Fruit fly (Drosophila melanogaster): Measurements from ENCODE around the gene CG44194.

Gene CG44194

DNA sequence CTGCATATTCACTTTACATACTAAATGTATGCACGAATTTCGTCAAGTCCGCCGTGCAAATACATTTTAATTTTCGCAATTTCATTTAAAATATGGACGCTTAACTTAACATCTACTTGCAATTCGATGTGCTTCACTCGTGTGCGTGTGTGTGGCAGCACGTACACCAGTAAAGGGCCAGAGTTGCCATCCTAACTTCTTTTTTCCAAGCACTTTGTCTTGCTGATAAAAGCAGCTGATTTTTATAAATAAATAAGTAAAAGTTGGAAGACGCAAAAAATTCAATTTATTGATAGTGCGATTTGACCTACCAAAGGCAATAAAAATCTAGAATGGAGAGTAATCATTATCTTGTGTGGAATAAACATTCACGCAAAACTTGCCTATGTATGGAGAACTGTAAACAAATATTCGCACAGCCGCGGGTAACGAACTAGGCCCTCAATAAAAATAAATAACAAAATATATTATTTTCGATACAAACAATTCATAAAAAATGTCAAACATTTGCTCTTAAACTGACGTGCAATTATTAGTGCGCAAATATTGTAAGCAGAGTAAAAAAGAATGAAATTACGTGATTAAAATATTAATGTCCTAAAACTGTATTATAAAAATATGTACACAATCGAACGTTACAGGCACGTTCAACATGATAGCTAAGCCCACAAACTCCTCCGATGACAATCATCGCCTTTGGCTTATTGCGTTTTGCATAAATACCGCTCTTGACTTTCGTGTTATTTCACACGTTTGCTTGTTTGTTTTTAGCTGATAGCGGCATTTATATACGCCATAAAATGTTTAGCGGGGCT lies 15.2 kb downstream of the CG44194 start (continued):
- TF ChIP-seq CG17612 (GFP tag; IDR thresholded peaks at IDR 0.05) (0 out of 2 replicates have a peak, but pooled peaks have one; percentile 26), CG17361 (GFP tag; IDR thresholded peaks at IDR 0.05) (peak; percentile 62; the same call in 2 of the 3 replicates), CG10366 (GFP tag; IDR thresholded peaks at IDR 0.05) (peak; percentile 67), Lhr (GFP tag; optimal IDR thresholded peaks at IDR 0.05) (peak; percentile 37), gce (GFP tag; IDR thresholded peaks at IDR 0.05) (no peak; the same call in 2 of the 3 replicates), CG8478 (optimal IDR thresholded peaks at IDR 0.05) (peak; percentile 90), Sox102F (GFP tag; optimal IDR thresholded peaks at IDR 0.05) (peak; percentile 75), shn (GFP tag; optimal IDR thresholded peaks at IDR 0.05) (no peak), CG3838 (GFP tag; optimal IDR thresholded peaks at IDR 0.05) (no peak), grau (tag; optimal IDR thresholded peaks at IDR 0.05) (peak; percentile 81), Nf-YC (tag; optimal IDR thresholded peaks at IDR 0.05) (peak; percentile 55), CG15601 (tag; optimal IDR thresholded peaks at IDR 0.05) (peak; percentile 20), Xrp1 (GFP tag; IDR thresholded peaks at IDR 0.05) (peak; percentile 58; the same call in 1 of the 2 replicates), CrebB (tag; optimal IDR thresholded peaks at IDR 0.05) (peak; percentile 39), CG2712 (tag; optimal IDR thresholded peaks at IDR 0.05) (peak; percentile 63), ato (GFP tag; IDR thresholded peaks at IDR 0.05; ENCODE audit: partially characterized antibody) (no peak), Hr3 (GFP tag; optimal IDR thresholded peaks at IDR 0.05) (peak; percentile 3), Hmx (GFP tag; optimal IDR thresholded peaks at IDR 0.05) (peak; percentile 63), Side (GFP tag; optimal IDR thresholded peaks at IDR 0.05) (no peak), tio (GFP tag; optimal IDR thresholded peaks at IDR 0.05) (peak; percentile 74), Usf (GFP tag; optimal IDR thresholded peaks at IDR 0.05) (peak; percentile 60), CG11504 (tag; optimal IDR thresholded peaks at IDR 0.05) (peak; percentile 78), cwo (GFP tag; optimal IDR thresholded peaks at IDR 0.05) (peak; percentile 71), hkb (optimal IDR thresholded peaks at IDR 0.05) (no peak), hkb (GFP tag; IDR thresholded peaks at IDR 0.05) (peak; percentile 82; the same call in 1 of the 2 replicates), CG11085 (GFP tag; IDR thresholded peaks at IDR 0.05) (no peak), CG4707 (GFP tag; optimal IDR thresholded peaks at IDR 0.05) (peak; percentile 13), dan (GFP tag; IDR thresholded peaks at IDR 0.05) (no peak), nerfin-1 (tag; optimal IDR thresholded peaks at IDR 0.05) (peak; percentile 52), CG6654 (GFP tag; optimal IDR thresholded peaks at IDR 0.05) (peak; percentile 5), Camta (GFP tag; optimal IDR thresholded peaks at IDR 0.05) (peak; percentile 35), CG12769 (tag; optimal IDR thresholded peaks at IDR 0.05) (peak; percentile 27), CG6854 (GFP tag; optimal IDR thresholded peaks at IDR 0.05) (peak; percentile 67), CG11560 (tag; IDR thresholded peaks at IDR 0.05) (0 out of 3 replicates have a peak, but pooled peaks have one; percentile 33), CG9932 (GFP tag; IDR thresholded peaks at IDR 0.05) (peak; percentile 81), fd96Cb (tag; optimal IDR thresholded peaks at IDR 0.05) (peak; percentile 60), stwl (tag; optimal IDR thresholded peaks at IDR 0.05) (peak; percentile 44), CG8765 (GFP tag; IDR thresholded peaks at IDR 0.05) (no peak), rib (GFP tag; IDR thresholded peaks at IDR 0.05) (peak; percentile 43; the same call in 1 of the 2 replicates), CG18262 (tag; optimal IDR thresholded peaks at IDR 0.05) (peak; percentile 52), jigr1 (GFP tag; IDR thresholded peaks at IDR 0.05) (no peak), ham (GFP tag; IDR thresholded peaks at IDR 0.05) (no peak), Oaz (GFP tag; IDR thresholded peaks at IDR 0.05) (peak; percentile 50), H15 (GFP tag; IDR thresholded peaks at IDR 0.05) (0 out of 3 replicates have a peak, but pooled peaks have one; percentile 30), Dad (GFP tag; optimal IDR thresholded peaks at IDR 0.05) (no peak), Aef1 (GFP tag; IDR thresholded peaks at IDR 0.05) (peak; percentile 71), CG7556 (GFP tag; optimal IDR thresholded peaks at IDR 0.05) (peak; percentile 75), klu (GFP tag; IDR thresholded peaks at IDR 0.05) (peak; percentile 43; the same call in 1 of the 2 replicates), CG3407 (GFP tag; optimal IDR thresholded peaks at IDR 0.05) (no peak), Spps (tag; optimal IDR thresholded peaks at IDR 0.05) (no peak)

Data from whole organism, embryonic.